Worm (Caenorhabditis elegans): Measurements from ENCODE around the gene dna-2.

Gene dna-2

DNA sequence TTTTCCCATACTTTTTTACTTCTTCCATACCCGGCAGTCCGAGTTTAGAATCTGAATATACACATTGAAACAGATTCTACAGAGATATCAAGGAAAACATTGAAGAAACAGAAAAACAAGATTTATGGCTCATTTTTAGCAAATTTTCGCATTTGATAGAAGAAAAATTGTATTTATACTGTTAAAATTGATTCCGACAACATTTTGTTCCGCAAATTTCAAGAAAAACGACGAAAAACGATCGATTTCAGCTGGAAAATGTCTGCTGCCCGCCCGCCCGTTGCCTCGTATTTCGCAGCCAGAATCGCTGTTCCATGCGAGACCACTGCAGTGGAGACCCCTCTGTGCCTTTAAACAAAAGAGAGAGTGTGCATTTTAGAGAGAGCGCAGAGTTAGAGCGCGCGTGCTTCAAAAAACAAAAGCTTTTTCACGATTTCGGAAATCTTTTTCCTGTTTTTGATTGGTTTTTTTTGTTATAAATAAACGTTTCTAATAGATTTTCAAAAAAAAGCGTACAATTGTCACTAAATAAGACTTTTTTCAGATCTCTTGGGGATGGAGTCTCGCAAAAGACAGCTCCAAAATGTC lies at the start of gene dna-2, which contains the start of gene patr-1:
dna-2 (plus strand) TSS at position 538 of the 588 bp plus-strand sequence.
patr-1 (minus strand) TSS at position 51 of the 588 bp plus-strand sequence.
- TF ChIP-seq ceh-31 (tag; optimal IDR thresholded peaks at IDR 0.05) (peak; percentile 15), hlh-6 (tag; optimal IDR thresholded peaks at IDR 0.05) (no peak), sox-4 (tag; optimal IDR thresholded peaks at IDR 0.05) (no peak), nfya-1 (tag; optimal IDR thresholded peaks at IDR 0.05) (peak; percentile 61), hlh-30 (tag; optimal IDR thresholded peaks at IDR 0.05; ENCODE audit: insufficient read depth) (peak; percentile 29), tbx-2 (tag; optimal IDR thresholded peaks at IDR 0.05) (peak; percentile 3)

DNA sequence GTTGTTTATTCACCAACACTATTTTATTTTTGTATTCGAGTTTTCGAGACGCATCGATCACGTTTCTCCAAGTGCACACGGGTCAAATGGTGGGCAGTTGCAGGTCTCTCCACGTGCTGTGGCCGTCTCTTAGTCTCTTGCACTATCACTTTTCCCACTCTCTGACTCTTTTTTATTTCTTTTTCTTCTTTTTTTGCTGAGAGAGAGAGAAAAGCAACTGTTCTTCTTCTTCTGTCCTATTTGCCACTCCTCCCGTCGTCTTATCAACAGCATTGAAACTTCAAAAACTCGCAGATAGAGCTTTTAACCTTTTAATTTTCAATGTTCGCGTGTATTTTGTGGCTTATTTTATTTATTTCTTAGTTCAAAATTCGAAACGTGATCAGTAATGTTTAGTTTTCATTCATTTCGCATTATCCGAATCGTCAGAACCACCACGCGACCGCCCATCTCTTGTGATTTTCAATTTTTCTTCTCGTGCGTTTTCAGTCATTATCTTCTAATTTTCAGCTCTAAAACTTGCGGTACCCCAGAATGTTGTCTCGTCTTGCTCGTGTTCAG lies 49.6 kb upstream of the dna-2 start, which contains the start of gene alh-8:
alh-8 (plus strand) TSS at position 511 of the 561 bp plus-strand sequence.
- no peak for TF ChIP-seq ceh-2 (tag; optimal IDR thresholded peaks at IDR 0.05)
- no peak for TF ChIP-seq pag-3 (tag; optimal IDR thresholded peaks at IDR 0.05; ENCODE audit: borderline replicate concordance)
- TF ChIP-seq ceh-6 (GFP tag; optimal IDR thresholded peaks at IDR 0.05): no peak
- TF ChIP-seq hlh-13 (GFP tag; optimal IDR thresholded peaks at IDR 0.05): no peak
- TF ChIP-seq tbx-2 (tag; optimal IDR thresholded peaks at IDR 0.05): peak; percentile 20
- peak; percentile 73 for TF ChIP-seq hlh-30 (tag; optimal IDR thresholded peaks at IDR 0.05; ENCODE audit: insufficient read depth)
- TF ChIP-seq C38D4.7 (GFP tag; optimal IDR thresholded peaks at IDR 0.05): no peak
- TF ChIP-seq gmeb-2 (tag; optimal IDR thresholded peaks at IDR 0.05): no peak
- no peak for TF ChIP-seq fkh-6 (tag; optimal IDR thresholded peaks at IDR 0.05)
- TF ChIP-seq zip-5 (tag; optimal IDR thresholded peaks at IDR 0.05): no peak
- TF ChIP-seq ceh-34 (tag; optimal IDR thresholded peaks at IDR 0.05): no peak
- peak; percentile 20 for TF ChIP-seq nfya-1 (tag; optimal IDR thresholded peaks at IDR 0.05)
- TF ChIP-seq elt-2 (tag; optimal IDR thresholded peaks at IDR 0.05): no peak
- no peak for TF ChIP-seq pros-1 (tag; optimal IDR thresholded peaks at IDR 0.05)
- TF ChIP-seq pqm-1 (tag; optimal IDR thresholded peaks at IDR 0.05): no peak
- no peak for TF ChIP-seq ama-1 (optimal IDR thresholded peaks at IDR 0.05)

DNA sequence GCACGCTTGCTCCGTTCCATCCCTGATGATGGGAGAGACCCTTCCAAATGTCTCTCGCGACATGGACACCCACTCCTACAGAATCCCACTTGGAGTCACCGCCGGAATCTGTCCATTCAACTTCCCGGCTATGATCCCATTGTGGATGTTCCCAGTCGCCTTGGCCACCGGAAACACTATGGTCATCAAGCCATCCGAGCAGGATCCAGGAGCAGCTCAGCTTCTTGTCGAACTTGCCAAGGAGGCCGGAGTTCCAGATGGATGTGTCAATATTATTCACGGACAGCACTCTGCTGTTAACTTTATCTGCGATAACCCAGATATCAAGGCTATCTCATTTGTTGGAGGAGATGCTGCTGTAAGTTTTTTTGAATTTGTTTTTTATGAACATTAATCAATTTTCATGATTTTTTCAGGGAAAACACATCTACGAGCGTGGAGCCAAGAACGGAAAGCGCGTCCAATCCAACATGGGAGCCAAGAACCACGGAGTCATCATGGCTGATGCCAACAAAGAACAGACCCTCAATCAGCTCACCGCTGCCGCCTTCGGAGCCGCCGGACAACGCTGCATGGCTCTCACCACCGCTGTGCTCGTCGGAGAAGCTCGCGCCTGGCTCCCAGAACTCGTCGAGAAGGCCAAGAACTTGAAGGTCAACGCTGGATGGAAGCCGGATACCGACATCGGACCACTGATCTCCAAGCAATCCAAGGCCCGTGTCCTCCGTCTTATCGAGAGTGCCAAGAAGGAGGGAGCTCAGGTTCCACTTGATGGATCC lies 48.3 kb upstream of the dna-2 start:
- TF ChIP-seq dmd-4 (tag; optimal IDR thresholded peaks at IDR 0.05; ENCODE audit: borderline replicate concordance): no peak
- no peak for TF ChIP-seq eyg-1 (tag; optimal IDR thresholded peaks at IDR 0.05)
- TF ChIP-seq ceh-30 (tag; optimal IDR thresholded peaks at IDR 0.05): no peak
- TF ChIP-seq gmeb-2 (tag; optimal IDR thresholded peaks at IDR 0.05): no peak
- TF ChIP-seq ceh-19 (GFP tag; optimal IDR thresholded peaks at IDR 0.05): no peak
- TF ChIP-seq ama-1 (optimal IDR thresholded peaks at IDR 0.05): no peak
- no peak for TF ChIP-seq ceh-45 (GFP tag; IDR thresholded peaks at IDR 0.05)
- no peak for TF ChIP-seq pax-1 (tag; optimal IDR thresholded peaks at IDR 0.05)
- no peak for TF ChIP-seq sox-2 (GFP tag; IDR thresholded peaks at IDR 0.05)
- TF ChIP-seq tbx-2 (tag; optimal IDR thresholded peaks at IDR 0.05): no peak
- no peak for TF ChIP-seq nhr-11 (tag; optimal IDR thresholded peaks at IDR 0.05)

DNA sequence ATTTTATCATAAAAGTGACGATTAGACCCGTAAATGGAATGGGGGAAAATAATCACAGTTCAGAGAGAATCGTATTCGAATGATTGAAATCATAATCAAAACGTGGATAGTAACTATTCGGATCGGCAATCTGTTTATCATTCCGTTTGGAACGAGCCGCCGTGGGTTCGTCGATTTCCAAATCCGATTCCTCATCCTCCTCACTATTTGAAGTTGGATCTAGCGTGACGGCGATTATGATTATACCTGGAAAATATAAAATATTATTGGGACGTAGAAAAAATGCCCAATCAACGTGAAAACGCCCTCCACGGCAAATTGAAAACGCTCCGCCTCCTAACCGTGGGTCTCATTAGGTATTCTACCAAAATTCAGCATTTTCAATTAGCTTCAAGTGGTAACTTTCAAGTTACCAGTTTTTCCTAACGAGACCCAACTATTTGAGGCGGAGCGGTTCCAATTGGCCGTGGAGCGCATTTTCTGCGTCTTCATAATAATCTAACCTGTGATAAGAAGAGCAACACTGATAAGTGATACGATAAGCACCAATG lies 47.0 kb upstream of the dna-2 start:
- TF ChIP-seq pax-1 (tag; optimal IDR thresholded peaks at IDR 0.05): no peak
- peak; percentile 62 for TF ChIP-seq elt-2 (tag; optimal IDR thresholded peaks at IDR 0.05)

DNA sequence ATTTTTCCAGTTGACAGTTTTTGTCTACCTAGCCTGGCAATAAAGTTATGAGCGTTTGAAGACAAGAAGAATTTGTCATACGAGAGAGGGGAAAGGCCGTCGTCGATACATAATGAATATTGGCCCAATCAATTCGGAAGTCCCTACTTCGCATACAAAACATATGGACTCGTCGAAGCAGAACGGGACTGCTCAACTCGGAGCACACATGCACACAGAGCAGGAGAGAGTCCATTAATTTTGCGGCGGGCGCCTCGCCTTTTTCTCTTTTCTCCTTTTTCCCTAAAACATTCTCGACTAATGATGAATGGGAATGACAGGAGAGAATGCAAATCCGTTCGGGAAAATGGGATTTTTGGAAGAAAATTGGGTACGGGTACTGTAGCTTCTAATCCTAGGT lies 45.7 kb upstream of the dna-2 start, which contains the start of gene F13D12.8:
F13D12.8 (minus strand) TSS at position 82 of the 400 bp plus-strand sequence.
- no peak for TF ChIP-seq unc-86 (tag; optimal IDR thresholded peaks at IDR 0.05)
- no peak for TF ChIP-seq ceh-9 (tag; optimal IDR thresholded peaks at IDR 0.05)
- no peak for TF ChIP-seq fax-1 (tag; optimal IDR thresholded peaks at IDR 0.05)
- TF ChIP-seq hlh-6 (tag; optimal IDR thresholded peaks at IDR 0.05): no peak
- no peak for TF ChIP-seq unc-42 (tag; optimal IDR thresholded peaks at IDR 0.05)
- TF ChIP-seq ceh-31 (tag; optimal IDR thresholded peaks at IDR 0.05): no peak
- TF ChIP-seq pqm-1 (tag; optimal IDR thresholded peaks at IDR 0.05): no peak
- no peak for TF ChIP-seq hlh-13 (GFP tag; optimal IDR thresholded peaks at IDR 0.05)
- TF ChIP-seq nhr-11 (tag; optimal IDR thresholded peaks at IDR 0.05): no peak
- TF ChIP-seq fkh-6 (tag; optimal IDR thresholded peaks at IDR 0.05): no peak
- TF ChIP-seq nfya-1 (tag; optimal IDR thresholded peaks at IDR 0.05): no peak
- no peak for TF ChIP-seq tbx-2 (tag; optimal IDR thresholded peaks at IDR 0.05)
- TF ChIP-seq ztf-16 (tag; optimal IDR thresholded peaks at IDR 0.05): no peak
- no peak for TF ChIP-seq pha-2 (tag; optimal IDR thresholded peaks at IDR 0.05)
- TF ChIP-seq sox-2 (GFP tag; IDR thresholded peaks at IDR 0.05): no peak
- no peak for TF ChIP-seq unc-3 (GFP tag; conservative IDR thresholded peaks at IDR 0.05)
- no peak for TF ChIP-seq unc-3 (tag; optimal IDR thresholded peaks at IDR 0.05)
- no peak for TF ChIP-seq K09A11.1 (tag; optimal IDR thresholded peaks at IDR 0.05; ENCODE audit: insufficient read depth)
- TF ChIP-seq ceh-6 (GFP tag; optimal IDR thresholded peaks at IDR 0.05): no peak
